Fruit fly (Drosophila melanogaster) whole organism, wandering third instar larva: ENCODE results near the gene CG42523.
A peak's percentile ranks its signal among the peaks of the same experiment; 100 is the strongest.

ENCODE experiments used
- CG32264 ChIP-seq: fragments of 200-800 bp; sonication (Bioruptor generic); optimal IDR thresholded peaks from 2 replicates; lab custom pipeline; 2016; ENCODE audit warnings: missing biosample characterization, missing genetic modification characterization
- CG9705 ChIP-seq: fragments of 200-800 bp; sonication (Bioruptor generic); optimal IDR thresholded peaks from 2 replicates; lab custom pipeline; 2018; ENCODE audit warnings: missing biosample characterization, mild to moderate bottlenecking, missing genetic modification characterization
- CrebA ChIP-seq: fragments of 200-800 bp; sonication (Bioruptor generic); optimal IDR thresholded peaks from 2 replicates; lab custom pipeline; 2016; ENCODE audit warnings: missing biosample characterization, mild to moderate bottlenecking, missing genetic modification characterization, borderline replicate concordance
- Dfd ChIP-seq: fragments of >200 bp; optimal IDR thresholded peaks from 2 replicates; lab custom pipeline; 2017; ENCODE audit warnings: missing biosample characterization, missing genetic modification characterization
- Dif ChIP-seq: fragments of 200-275, 200-300 bp; sonication (Bioruptor generic); optimal IDR thresholded peaks from 2 replicates; lab custom pipeline; 2018; ENCODE audit warnings: missing biosample characterization, missing genetic modification characterization; ENCODE audit not compliant: partially characterized antibody
- HLH106 ChIP-seq: fragments of 200-800 bp; optimal IDR thresholded peaks from 3 replicates; lab custom pipeline; 2019; ENCODE audit warnings: missing biosample characterization, mild to moderate bottlenecking, missing genetic modification characterization, moderate library complexity
- Hr78 ChIP-seq: fragments of >200 bp; optimal IDR thresholded peaks from 2 replicates; lab custom pipeline; 2017; ENCODE audit warnings: missing biosample characterization, missing genetic modification characterization
- Hr83 ChIP-seq: fragments of 200-300 bp; sonication (Bioruptor generic); optimal IDR thresholded peaks from 2 replicates; lab custom pipeline; 2016; ENCODE audit warnings: missing biosample characterization, mild to moderate bottlenecking, missing genetic modification characterization, moderate library complexity; ENCODE audit not compliant: poor library complexity, severe bottlenecking
- Jra ChIP-seq: sonication (Bioruptor generic); optimal IDR thresholded peaks from 2 replicates; lab custom pipeline; 2016; ENCODE audit warnings: missing biosample characterization, missing genetic modification characterization
- Mio ChIP-seq: sonication (Bioruptor generic); optimal IDR thresholded peaks from 2 replicates; lab custom pipeline; 2016; ENCODE audit warnings: missing biosample characterization, missing genetic modification characterization
- Myc ChIP-seq: fragments of >200 bp; optimal IDR thresholded peaks from 2 replicates; lab custom pipeline; 2017
- N ChIP-seq: fragments of >200 bp; optimal IDR thresholded peaks from 2 replicates; lab custom pipeline; 2018; ENCODE audit warnings: missing biosample characterization, missing external identifiers, missing genetic modification characterization
- OdsH ChIP-seq: fragments of 200-800 bp; sonication (Bioruptor generic); optimal IDR thresholded peaks from 2 replicates; lab custom pipeline; 2016; ENCODE audit warnings: missing biosample characterization, mild to moderate bottlenecking, missing genetic modification characterization
- Rel ChIP-seq, 2 experiments: fragments of 200-800 bp; sonication (Bioruptor generic) in 1 of 2; optimal IDR thresholded peaks; 2 replicates in 1 of 2; 3 replicates in 1 of 2; lab custom pipeline; 2016 to 2019; ENCODE audit warnings: mild to moderate bottlenecking in 2 of 2, missing biosample characterization in 2 of 2, missing genetic modification characterization in 2 of 2, moderate library complexity in 1 of 2
- Sp1 ChIP-seq: fragments of 200-800 bp; sonication (Bioruptor generic); optimal IDR thresholded peaks from 3 replicates; lab custom pipeline; 2019; ENCODE audit warnings: missing biosample characterization, mild to moderate bottlenecking, missing genetic modification characterization, moderate library complexity
- Vsx2 ChIP-seq: fragments of 200-300, 225-300 bp; sonication (Bioruptor generic); optimal IDR thresholded peaks from 2 replicates; lab custom pipeline; 2018; ENCODE audit warnings: missing biosample characterization, missing genetic modification characterization; ENCODE audit not compliant: partially characterized antibody
- br ChIP-seq: fragments of 200-800 bp; sonication (Bioruptor generic); optimal IDR thresholded peaks from 2 replicates; lab custom pipeline; 2016; ENCODE audit warnings: missing biosample characterization, missing genetic modification characterization
- brk ChIP-seq: fragments of 200-800 bp; sonication (Bioruptor generic); optimal IDR thresholded peaks from 2 replicates; lab custom pipeline; 2016; ENCODE audit warnings: missing biosample characterization, mild to moderate bottlenecking, missing genetic modification characterization
- dl ChIP-seq, 2 experiments: fragments of 175-275, 200-275 bp in 1 of 2; fragments of 200-275 bp in 1 of 2; sonication (Bioruptor generic); optimal IDR thresholded peaks; lab custom pipeline; 2018; ENCODE audit warnings: mild to moderate bottlenecking in 2 of 2, missing biosample characterization in 2 of 2, missing genetic modification characterization in 2 of 2, moderate library complexity in 2 of 2; ENCODE audit not compliant: partially characterized antibody in 2 of 2, insufficient read depth in 1 of 2
- dmrt93B ChIP-seq: fragments of 200-800 bp; sonication (Bioruptor generic); optimal IDR thresholded peaks from 2 replicates; lab custom pipeline; 2018; ENCODE audit warnings: missing biosample characterization, mild to moderate bottlenecking, missing genetic modification characterization
- dsf ChIP-seq: sonication (Bioruptor generic); optimal IDR thresholded peaks from 2 replicates; lab custom pipeline; 2016; ENCODE audit warnings: missing biosample characterization, missing genetic modification characterization, borderline replicate concordance
- ey ChIP-seq: fragments of 200-800 bp; sonication (Bioruptor generic); optimal IDR thresholded peaks from 2 replicates; lab custom pipeline; 2016; ENCODE audit warnings: missing biosample characterization, missing genetic modification characterization
- foxo ChIP-seq, 2 experiments: fragments of 200-800 bp; sonication (Bioruptor generic); optimal IDR thresholded peaks; 2 replicates in 1 of 2; 3 replicates in 1 of 2; lab custom pipeline; 2016 to 2017; ENCODE audit warnings: missing biosample characterization in 2 of 2, missing genetic modification characterization in 2 of 2
- fru ChIP-seq: fragments of 200-800 bp; sonication (Bioruptor generic); optimal IDR thresholded peaks from 3 replicates; lab custom pipeline; 2016; ENCODE audit warnings: missing biosample characterization, mild to moderate bottlenecking, missing genetic modification characterization
- jim ChIP-seq: fragments of 175-275, 200-325 bp; sonication (Bioruptor generic); optimal IDR thresholded peaks from 2 replicates; lab custom pipeline; 2016; ENCODE audit warnings: missing biosample characterization, mild to moderate bottlenecking, missing genetic modification characterization
- pan ChIP-seq: fragments of >200 bp; optimal IDR thresholded peaks from 2 replicates; lab custom pipeline; 2017
- psq ChIP-seq: fragments of 200-800 bp; sonication (Bioruptor generic); optimal IDR thresholded peaks from 3 replicates; lab custom pipeline; 2017; ENCODE audit warnings: missing biosample characterization, mild to moderate bottlenecking, missing genetic modification characterization, moderate library complexity
- sage ChIP-seq: fragments of 200-800 bp; sonication (Bioruptor generic); optimal IDR thresholded peaks from 2 replicates; lab custom pipeline; 2016; ENCODE audit warnings: missing biosample characterization, mild to moderate bottlenecking, missing genetic modification characterization
- sv ChIP-seq: fragments of 200-800 bp; sonication (Bioruptor generic); optimal IDR thresholded peaks from 3 replicates; lab custom pipeline; 2016; ENCODE audit warnings: missing biosample characterization, missing genetic modification characterization
- usp ChIP-seq: fragments of >200 bp; optimal IDR thresholded peaks from 2 replicates; lab custom pipeline; 2017; ENCODE audit warnings: missing biosample characterization, missing genetic modification characterization
- woc ChIP-seq: sonication (Bioruptor generic); optimal IDR thresholded peaks from 2 replicates; lab custom pipeline; 2016; ENCODE audit warnings: missing biosample characterization, mild to moderate bottlenecking, missing genetic modification characterization

The CG42523 gene

DNA sequence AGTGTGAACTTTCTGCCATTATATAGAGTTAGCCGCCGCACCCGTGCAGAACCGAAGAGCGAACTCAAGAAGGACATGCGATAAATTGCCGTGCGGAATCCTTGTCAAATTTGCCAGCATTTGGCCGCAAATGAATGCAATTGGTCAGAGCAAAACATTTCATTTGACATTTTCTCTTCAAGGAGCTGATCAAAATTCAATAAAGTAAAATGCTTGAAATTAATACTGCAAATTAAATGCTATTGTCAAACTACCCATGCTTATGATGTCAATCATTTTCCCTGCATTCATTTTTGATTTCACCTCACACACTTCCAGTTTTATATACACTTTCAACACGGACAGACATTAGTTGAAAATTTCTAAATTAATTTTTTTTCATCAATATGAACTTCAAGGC lies at the start of gene CG42523:
CG42523 (plus strand) TSS at position 301 of the 400 bp plus-strand sequence.
- no peak for TF ChIP-seq Hr78 (GFP tag; lab: Kevin White, UChicago)
- TF ChIP-seq sage (GFP tag; lab: Kevin White, UChicago): no peak
- TF ChIP-seq usp (GFP tag; lab: Kevin White, UChicago): no peak
- no peak for TF ChIP-seq ey
- no peak for TF ChIP-seq foxo (GFP tag; optimal IDR thresholded peaks at IDR 0.05; lab: Kevin White, UChicago)
- TF ChIP-seq sv (GFP tag; lab: Kevin White, UChicago): no peak
- TF ChIP-seq dmrt93B (GFP tag; lab: Kevin White, UChicago): no peak
- no peak for TF ChIP-seq dsf (GFP tag; lab: Kevin White, UChicago)
- no peak for TF ChIP-seq N

dm6 chr2L:4726021-4726420 lies 36.7 kb upstream of the CG42523 start:
- TF ChIP-seq Vsx2 (GFP tag; lab: Kevin White, UChicago): peak; percentile 39
- no peak for TF ChIP-seq CG9705
- TF ChIP-seq Dif (GFP tag; lab: Kevin White, UChicago): peak; percentile 67
- TF ChIP-seq, all 38 proteins: peak for 2

dm6 chr2L:4734358-4734757 lies 28.3 kb upstream of the CG42523 start, which contains the start of gene CG15631:
Gene CG15631 (minus strand): TSS chr2L:4734458.
- TF ChIP-seq Myc (lab: Kevin White, UChicago) (no peak), jim (GFP tag; lab: Kevin White, UChicago) (no peak), N (no peak), OdsH (GFP tag; lab: Kevin White, UChicago) (no peak), Hr83 (no peak)

- TF ChIP-seq Myc (lab: Kevin White, UChicago) (peak; percentile 60), br (GFP tag; lab: Kevin White, UChicago) (no peak)
Measured at dm6 chr2L:4793780-4794523, 31.3 kb downstream of the CG42523 start, which contains the start of gene fipi. Gene fipi (minus strand): TSS chr2L:4794044.

- no peak for TF ChIP-seq CG9705
- no peak for TF ChIP-seq dmrt93B (GFP tag; lab: Kevin White, UChicago)
- TF ChIP-seq brk (GFP tag; lab: Kevin White, UChicago): no peak
- no peak for TF ChIP-seq OdsH (GFP tag; lab: Kevin White, UChicago)
- TF ChIP-seq dsf (GFP tag; lab: Kevin White, UChicago): no peak
- TF ChIP-seq HLH106 (tag; lab: Kevin White, UChicago): no peak
- no peak for TF ChIP-seq CG32264 (GFP tag; lab: Kevin White, UChicago)
- TF ChIP-seq Dfd (GFP tag; lab: Kevin White, UChicago): no peak
- no peak for TF ChIP-seq Sp1 (GFP tag; lab: Kevin White, UChicago)
- no peak for TF ChIP-seq dl (GFP tag; optimal IDR thresholded peaks at IDR 0.05; lab: Kevin White, UChicago; ENCODE audit: insufficient read depth in 1 of 2, partially characterized antibody in 2 of 2)
- no peak for TF ChIP-seq psq (GFP tag; lab: Kevin White, UChicago)
- no peak for TF ChIP-seq Rel (GFP tag; optimal IDR thresholded peaks at IDR 0.05; lab: Kevin White, UChicago)
- TF ChIP-seq Rel (tag; optimal IDR thresholded peaks at IDR 0.05; lab: Kevin White, UChicago): no peak
- no peak for TF ChIP-seq CrebA
- no peak for TF ChIP-seq Mio (GFP tag; lab: Kevin White, UChicago)
- no peak for TF ChIP-seq pan (lab: Kevin White, UChicago)
- TF ChIP-seq, all 38 proteins: peak for 0
Measured at dm6 chr2L:4794524-4794804, 31.8 kb downstream of the CG42523 start, which contains the start of gene CG3294. Gene CG3294 (plus strand): TSS chr2L:4794549.

DNA sequence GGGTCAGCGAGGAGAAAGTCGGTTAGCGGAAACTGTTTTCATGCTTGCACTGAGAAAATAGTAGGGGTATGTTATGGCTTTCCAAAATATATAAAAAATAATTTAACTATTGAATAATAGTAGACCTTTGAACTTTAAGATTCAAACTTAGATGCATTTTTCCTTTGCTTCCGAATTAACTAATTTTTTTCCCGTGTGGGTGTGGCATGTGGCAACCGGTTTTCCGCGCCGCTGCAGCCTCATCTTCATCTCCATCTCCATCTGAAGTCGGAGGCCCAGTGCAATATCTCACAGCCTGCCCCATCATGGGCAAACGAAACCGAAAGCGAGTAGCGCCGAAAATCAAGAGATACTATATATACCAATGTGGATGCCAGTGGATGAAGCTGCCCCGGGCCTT lies 34.9 kb downstream of the CG42523 start:
- TF ChIP-seq Jra (GFP tag; lab: Kevin White, UChicago) (no peak), sage (GFP tag; lab: Kevin White, UChicago) (no peak), fru (GFP tag; lab: Kevin White, UChicago) (peak; percentile 51), Hr83 (no peak), woc (GFP tag; lab: Kevin White, UChicago) (no peak), dsf (GFP tag; lab: Kevin White, UChicago) (no peak), dmrt93B (GFP tag; lab: Kevin White, UChicago) (peak; percentile 59), HLH106 (tag; lab: Kevin White, UChicago) (peak; percentile 80), OdsH (GFP tag; lab: Kevin White, UChicago) (peak; percentile 1), Vsx2 (GFP tag; lab: Kevin White, UChicago) (no peak), br (GFP tag; lab: Kevin White, UChicago) (peak; percentile 25), foxo (GFP tag; optimal IDR thresholded peaks at IDR 0.05; lab: Kevin White, UChicago) (peak in 1 of 2 experiments; percentile 44), CrebA (no peak), psq (GFP tag; lab: Kevin White, UChicago) (no peak), dl (GFP tag; optimal IDR thresholded peaks at IDR 0.05; lab: Kevin White, UChicago; ENCODE audit: insufficient read depth in 1 of 2, partially characterized antibody in 2 of 2) (no peak), pan (lab: Kevin White, UChicago) (no peak)
- TF ChIP-seq, all 38 proteins: peak for 6
